Worm (Caenorhabditis elegans): ENCODE results near the gene nac-3.

- no peak for TF ChIP-seq dve-1 (tag; optimal IDR thresholded peaks at IDR 0.05)
- no peak for TF ChIP-seq nhr-232 (tag; optimal IDR thresholded peaks at IDR 0.05)
- no peak for TF ChIP-seq nhr-11 (tag; optimal IDR thresholded peaks at IDR 0.05)
- no peak for TF ChIP-seq tbx-2 (tag; optimal IDR thresholded peaks at IDR 0.05)
- no peak for TF ChIP-seq ceh-45 (GFP tag; IDR thresholded peaks at IDR 0.05)
- no peak for TF ChIP-seq pha-4 (tag; optimal IDR thresholded peaks at IDR 0.05)
- TF ChIP-seq F13H6.1 (tag; optimal IDR thresholded peaks at IDR 0.05): no peak
- TF ChIP-seq sox-4 (tag; optimal IDR thresholded peaks at IDR 0.05): no peak
- no peak for TF ChIP-seq dmd-4 (tag; optimal IDR thresholded peaks at IDR 0.05; ENCODE audit: borderline replicate concordance)
- no peak for TF ChIP-seq pqm-1 (tag; optimal IDR thresholded peaks at IDR 0.05)
- TF ChIP-seq ceh-19 (GFP tag; optimal IDR thresholded peaks at IDR 0.05): no peak
- no peak for TF ChIP-seq ceh-9 (tag; optimal IDR thresholded peaks at IDR 0.05)
- no peak for TF ChIP-seq ama-1 (optimal IDR thresholded peaks at IDR 0.05)
- TF ChIP-seq ceh-6 (GFP tag; optimal IDR thresholded peaks at IDR 0.05): no peak
These were observed 876 bp upstream of the nac-3 start for ce11 chrIII:10151719-10152118.
